Worm (Caenorhabditis elegans) whole organism, midembryonic: ENCODE results near the gene ZC404.15.

Experiments used
- flt-1 ChIP-seq: fragments of 200-800 bp; sonication (Bioruptor generic); IDR thresholded peaks from 2 replicates; pipeline ENCODE4 v1.3.6; 2022; ENCODE audit warnings: missing genetic modification characterization, missing compliant biosample characterization
- ref-1 ChIP-seq: fragments of 200-800 bp; sonication (Bioruptor generic); conservative IDR thresholded peaks from 2 replicates; pipeline ENCODE4 v1.3.6; 2022; ENCODE audit warnings: missing genetic modification reagents, missing genetic modification characterization, missing compliant biosample characterization

ce11 chrV:6771645-6772044 is 8.6 kb upstream of the ZC404.15 start, which contains the start of gene srh-30:
- TF ChIP-seq ref-1 (GFP tag; lab: Robert Waterston, UW), result no peak
- no peak for TF ChIP-seq flt-1 (GFP tag; lab: Robert Waterston, UW)
